Fruit fly (Drosophila melanogaster): ENCODE data around the gene alien.

The alien gene

dm6 chr2L:8997285-8997684, at the start of gene alien, which contains the start of gene CG18661:
Gene alien, minus strand, starts transcription at chr2L:8997379.
Gene CG18661, plus strand, starts transcription at chr2L:8997605.
- TF ChIP-seq noc (tag; optimal IDR thresholded peaks at IDR 0.05) = peak; percentile 0

dm6 chr2L:9031736-9032135, 34.6 kb upstream of the alien start, which contains the start of gene CG9582:
Gene CG9582, minus strand, starts transcription at chr2L:9031836.
- TF ChIP-seq noc (tag; optimal IDR thresholded peaks at IDR 0.05) = no peak

dm6 chr2L:9026157-9026556, 29.0 kb upstream of the alien start:
- no peak for TF ChIP-seq noc (tag; optimal IDR thresholded peaks at IDR 0.05)

- no peak for TF ChIP-seq noc (tag; optimal IDR thresholded peaks at IDR 0.05)
Observed at dm6 chr2L:9019438-9019837, 22.3 kb upstream of the alien start.

- no peak for TF ChIP-seq noc (tag; optimal IDR thresholded peaks at IDR 0.05)
Observed at dm6 chr2L:9013968-9014367, 16.8 kb upstream of the alien start, which contains the start of gene Rcd-1r. Gene Rcd-1r, minus strand, starts transcription at chr2L:9014068.

dm6 chr2L:9011543-9012238, 14.5 kb upstream of the alien start, which contains the start of gene CG13102:
Gene CG13102, plus strand, starts transcription at chr2L:9012188.
- peak; percentile 59 for TF ChIP-seq noc (tag; optimal IDR thresholded peaks at IDR 0.05)

- TF ChIP-seq noc (tag; optimal IDR thresholded peaks at IDR 0.05) = no peak
Observed at dm6 chr2L:9010267-9010666, 13.1 kb upstream of the alien start, which contains the start of gene CG9568. Gene CG9568, plus strand, starts transcription at chr2L:9010583.

- TF ChIP-seq noc (tag; optimal IDR thresholded peaks at IDR 0.05) = no peak
Observed at dm6 chr2L:8998237-8998636, 1.1 kb upstream of the alien start, which contains the start of gene Try29F. Gene Try29F, plus strand, starts transcription at chr2L:8998537.

- peak; percentile 82 for TF ChIP-seq noc (tag; optimal IDR thresholded peaks at IDR 0.05)
Observed at dm6 chr2L:8993650-8994441, 3.3 kb downstream of the alien start, which contains the start of gene CG17906. Gene CG17906, plus strand, starts transcription at chr2L:8994391.

dm6 chr2L:8991583-8991982, 5.6 kb downstream of the alien start, which contains the start of gene CG9555:
Gene CG9555, plus strand, starts transcription at chr2L:8991735.
- no peak for TF ChIP-seq noc (tag; optimal IDR thresholded peaks at IDR 0.05)

- TF ChIP-seq noc (tag; optimal IDR thresholded peaks at IDR 0.05) = peak; percentile 68
Observed at dm6 chr2L:8989037-8989591, 8.1 kb downstream of the alien start, which contains the start of gene rost. Gene rost, minus strand, starts transcription at chr2L:8989539.

- peak; percentile 96 for TF ChIP-seq noc (tag; optimal IDR thresholded peaks at IDR 0.05)
Observed at dm6 chr2L:8987251-8987937, 9.8 kb downstream of the alien start.

dm6 chr2L:8984614-8985318, 12.4 kb downstream of the alien start, which contains the start of gene CG13101:
Gene CG13101, minus strand, starts transcription at chr2L:8984872.
- TF ChIP-seq noc (tag; optimal IDR thresholded peaks at IDR 0.05) = peak; percentile 86

- TF ChIP-seq noc (tag; optimal IDR thresholded peaks at IDR 0.05) = no peak
Observed at dm6 chr2L:8982584-8983302, 14.4 kb downstream of the alien start.
